Worm (Caenorhabditis elegans) whole organism, L3 larva: ENCODE measurements around the gene algn-5.

Experiments used
- R02D3.7 ChIP-seq: fragments of 150-350 bp; optimal IDR thresholded peaks from 2 replicates; lab custom pipeline; 2014; ENCODE audit warnings: missing biosample characterization, missing genetic modification characterization
- ZK546.5 ChIP-seq: sonication (generic microtip); optimal IDR thresholded peaks from 2 replicates; lab custom pipeline; 2017; ENCODE audit warnings: missing biosample characterization, missing genetic modification characterization
- ama-1 ChIP-seq: fragments of 150-350 bp; optimal IDR thresholded peaks from 2 replicates; lab custom pipeline; 2018
- ceh-28 ChIP-seq: fragments of 150-350 bp; optimal IDR thresholded peaks from 2 replicates; lab custom pipeline; 2014; ENCODE audit warnings: missing biosample characterization, missing genetic modification reagents, missing genetic modification characterization
- ceh-82 ChIP-seq: fragments of 150-350 bp; optimal IDR thresholded peaks from 2 replicates; lab custom pipeline; 2014; ENCODE audit warnings: missing biosample characterization, missing genetic modification characterization
- ceh-9 ChIP-seq: sonication (generic microtip); optimal IDR thresholded peaks from 2 replicates; lab custom pipeline; 2018; ENCODE audit warnings: missing biosample characterization, missing genetic modification characterization
- daf-12 ChIP-seq: fragments of 150-350 bp; optimal IDR thresholded peaks from 2 replicates; lab custom pipeline; 2014; ENCODE audit warnings: missing biosample characterization, missing genetic modification reagents, missing genetic modification characterization
- egl-5 ChIP-seq: fragments of 150-350 bp; optimal IDR thresholded peaks from 2 replicates; lab custom pipeline; 2017; ENCODE audit warnings: missing biosample characterization, missing genetic modification reagents, missing genetic modification characterization, inconsistent platforms
- elt-1 ChIP-seq: fragments of 150-350 bp; optimal IDR thresholded peaks from 2 replicates; lab custom pipeline; 2014; ENCODE audit warnings: missing biosample characterization, missing genetic modification characterization
- elt-2 ChIP-seq: sonication (generic microtip); optimal IDR thresholded peaks from 2 replicates; lab custom pipeline; 2016; ENCODE audit warnings: missing genetic modification reagents, mild to moderate bottlenecking, missing genetic modification characterization, missing compliant biosample characterization
- eor-1 ChIP-seq, 2 experiments: fragments of 150-350 bp; optimal IDR thresholded peaks; 2 replicates each; lab custom pipeline; 2014 to 2018; ENCODE audit warnings: missing biosample characterization in 2 of 2, missing genetic modification characterization in 2 of 2
- fkh-10 ChIP-seq: sonication (generic microtip); optimal IDR thresholded peaks from 2 replicates; lab custom pipeline; 2017; ENCODE audit warnings: missing biosample characterization, missing genetic modification reagents, missing genetic modification characterization
- fkh-2 ChIP-seq: fragments of 150-350 bp; optimal IDR thresholded peaks from 2 replicates; lab custom pipeline; 2014; ENCODE audit warnings: missing biosample characterization, missing genetic modification reagents, missing genetic modification characterization
- hmg-11 ChIP-seq: sonication (generic microtip); optimal IDR thresholded peaks from 2 replicates; lab custom pipeline; 2016; ENCODE audit warnings: missing genetic modification characterization, missing compliant biosample characterization
- jun-1 ChIP-seq: fragments of 150-350 bp; optimal IDR thresholded peaks from 2 replicates; lab custom pipeline; 2014; ENCODE audit warnings: missing biosample characterization, missing genetic modification reagents, missing genetic modification characterization
- lin-15B ChIP-seq: fragments of 150-350 bp; optimal IDR thresholded peaks from 2 replicates; lab custom pipeline; 2014; ENCODE audit warnings: missing biosample characterization, missing genetic modification characterization
- lin-39 ChIP-seq: fragments of 150-350 bp; optimal IDR thresholded peaks from 2 replicates; lab custom pipeline; 2018; ENCODE audit warnings: missing biosample characterization, missing genetic modification reagents, missing genetic modification characterization
- lsy-12 ChIP-seq: sonication (generic microtip); optimal IDR thresholded peaks from 2 replicates; lab custom pipeline; 2016; ENCODE audit warnings: mild to moderate bottlenecking, missing genetic modification characterization, missing compliant biosample characterization
- nfya-1 ChIP-seq: sonication (generic microtip); optimal IDR thresholded peaks from 2 replicates; lab custom pipeline; 2017; ENCODE audit warnings: missing genetic modification characterization, mild to moderate bottlenecking, missing compliant biosample characterization, antibody characterized with exemption, moderate library complexity; ENCODE audit not compliant: insufficient read depth
- nhr-23 ChIP-seq: fragments of 150-350 bp; optimal IDR thresholded peaks from 2 replicates; lab custom pipeline; 2014; ENCODE audit warnings: missing biosample characterization, missing genetic modification reagents, missing genetic modification characterization
- nhr-237 ChIP-seq: fragments of 150-350 bp; optimal IDR thresholded peaks from 2 replicates; lab custom pipeline; 2014; ENCODE audit warnings: missing biosample characterization, missing genetic modification characterization
- nhr-25 ChIP-seq: sonication (generic microtip); optimal IDR thresholded peaks from 2 replicates; lab custom pipeline; 2017; ENCODE audit warnings: missing biosample characterization, missing genetic modification characterization
- nhr-76 ChIP-seq: fragments of 150-350 bp; sonication (generic microtip); optimal IDR thresholded peaks from 5 replicates; lab custom pipeline; 2014; ENCODE audit warnings: missing biosample characterization, missing genetic modification characterization
- pha-4 ChIP-seq: fragments of 150-350 bp; optimal IDR thresholded peaks from 2 replicates; lab custom pipeline; 2014; ENCODE audit warnings: missing biosample characterization, missing genetic modification reagents, missing genetic modification characterization
- pqm-1 ChIP-seq: fragments of 150-350 bp; optimal IDR thresholded peaks from 2 replicates; lab custom pipeline; 2017; ENCODE audit warnings: missing biosample characterization, missing genetic modification characterization, inconsistent platforms
- skn-1 ChIP-seq: fragments of 150-350 bp; optimal IDR thresholded peaks from 2 replicates; lab custom pipeline; 2014; ENCODE audit warnings: missing biosample characterization, missing genetic modification characterization
- snpc-4 ChIP-seq: fragments of 150-350 bp; optimal IDR thresholded peaks from 2 replicates; lab custom pipeline; 2014; ENCODE audit warnings: missing biosample characterization, missing genetic modification characterization
- tbx-2 ChIP-seq: sonication (generic microtip); optimal IDR thresholded peaks from 2 replicates; lab custom pipeline; 2016; ENCODE audit warnings: mild to moderate bottlenecking, missing genetic modification characterization, missing compliant biosample characterization
- unc-39 ChIP-seq: sonication (generic microtip); optimal IDR thresholded peaks from 4 replicates; lab custom pipeline; 2017; ENCODE audit warnings: missing biosample characterization, missing genetic modification characterization
- unc-62 ChIP-seq: fragments of 150-350 bp; sonication (generic microtip); optimal IDR thresholded peaks from 4 replicates; lab custom pipeline; 2014; ENCODE audit warnings: missing biosample characterization, missing genetic modification reagents, missing genetic modification characterization
- zag-1 ChIP-seq: fragments of 150-350 bp; optimal IDR thresholded peaks from 2 replicates; lab custom pipeline; 2014; ENCODE audit warnings: missing biosample characterization, missing genetic modification characterization
- ztf-11 ChIP-seq: fragments of 150-350 bp; optimal IDR thresholded peaks from 2 replicates; lab custom pipeline; 2014; ENCODE audit warnings: missing biosample characterization, missing genetic modification characterization
- ztf-4 ChIP-seq: fragments of 150-350 bp; optimal IDR thresholded peaks from 2 replicates; lab custom pipeline; 2014; ENCODE audit warnings: missing biosample characterization, missing genetic modification characterization

The algn-5 gene

DNA sequence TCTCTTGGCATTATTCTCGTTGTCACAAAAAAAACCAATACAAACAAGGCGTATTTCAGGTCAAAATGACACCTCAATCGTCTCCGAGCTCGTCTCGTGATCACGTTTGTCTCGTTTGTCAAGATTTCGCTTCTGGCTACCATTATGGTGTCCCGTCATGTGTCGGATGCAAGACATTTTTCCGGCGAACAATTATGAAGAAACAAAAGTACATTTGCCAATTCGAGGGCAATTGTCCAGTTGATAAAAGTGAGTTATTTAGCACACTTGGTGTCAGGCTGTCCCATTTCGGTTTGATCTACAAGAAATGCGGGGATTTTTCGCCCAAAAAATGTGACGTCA is 8.3 kb upstream of the algn-5 start, which contains the start of gene nhr-114:
Gene nhr-114 (plus strand): TSS at position 59 of the 342 bp plus-strand sequence.
- no peak for TF ChIP-seq nhr-237 (tag; lab: Kevin White, UChicago)
- no peak for TF ChIP-seq unc-39
- TF ChIP-seq elt-2 (tag; lab: Kevin White, UChicago): peak; percentile 45

- TF ChIP-seq nfya-1 (tag; lab: Kevin White, UChicago) (no peak), jun-1 (tag; lab: Kevin White, UChicago) (no peak), eor-1 (tag; optimal IDR thresholded peaks at IDR 0.05; lab: Kevin White, UChicago) (no peak), lsy-12 (tag; lab: Kevin White, UChicago) (no peak)
These were observed 5.8 kb upstream of the algn-5 start for ce11 chrV:4189618-4190017.

ce11 chrV:4190232-4190631 is 5.1 kb upstream of the algn-5 start:
- TF ChIP-seq skn-1 (tag; lab: Kevin White, UChicago): no peak
- TF ChIP-seq, all 47 proteins: peak for 0

ce11 chrV:4192688-4193471 is 2.5 kb upstream of the algn-5 start:
- TF ChIP-seq daf-12 (tag; lab: Kevin White, UChicago) (no peak), nfya-1 (tag; lab: Kevin White, UChicago) (peak; percentile 11), ZK546.5 (no peak), ceh-28 (tag; lab: Kevin White, UChicago) (no peak), eor-1 (tag; optimal IDR thresholded peaks at IDR 0.05; lab: Kevin White, UChicago) (no peak), ceh-82 (tag; lab: Kevin White, UChicago) (no peak), hmg-11 (peak; percentile 62)

- TF ChIP-seq nhr-25 (tag; lab: Kevin White, UChicago) (peak; percentile 74), R02D3.7 (tag; lab: Kevin White, UChicago) (peak; percentile 25), nhr-23 (tag; lab: Kevin White, UChicago) (peak; percentile 66), nhr-237 (tag; lab: Kevin White, UChicago) (no peak), skn-1 (tag; lab: Kevin White, UChicago) (peak; percentile 24), fkh-2 (no peak), nfya-1 (tag; lab: Kevin White, UChicago) (peak; percentile 77), ceh-28 (tag; lab: Kevin White, UChicago) (peak; percentile 92), ceh-9 (tag; lab: Kevin White, UChicago) (no peak), pqm-1 (tag; lab: Kevin White, UChicago) (peak; percentile 27), jun-1 (tag; lab: Kevin White, UChicago) (peak; percentile 55), hmg-11 (peak; percentile 95), lin-15B (tag; lab: Kevin White, UChicago) (peak; percentile 78), zag-1 (tag; lab: Kevin White, UChicago) (no peak), ztf-4 (no peak), lin-39 (tag; lab: Kevin White, UChicago) (peak; percentile 96), pha-4 (tag; lab: Kevin White, UChicago) (peak; percentile 85), egl-5 (peak; percentile 14), snpc-4 (tag; lab: Kevin White, UChicago) (peak; percentile 83), fkh-10 (GFP tag; lab: Kevin White, UChicago) (peak; percentile 6), tbx-2 (peak; percentile 74), elt-2 (tag; lab: Kevin White, UChicago) (peak; percentile 42)
These were observed 678 bp upstream of the algn-5 start, which contains the start of gene Y45G5AM.9 for ce11 chrV:4194587-4195211. Gene Y45G5AM.9 (minus strand): TSS chrV:4194637.

ce11 chrV:4199185-4199584 is 3.8 kb downstream of the algn-5 start, which contains the start of gene rpac-40:
Gene rpac-40 (plus strand): TSS chrV:4199485.
- TF ChIP-seq lsy-12 (tag; lab: Kevin White, UChicago): no peak
- TF ChIP-seq elt-1: no peak
- TF ChIP-seq daf-12 (tag; lab: Kevin White, UChicago): no peak
- TF ChIP-seq eor-1 (tag; optimal IDR thresholded peaks at IDR 0.05; lab: Kevin White, UChicago): no peak
- TF ChIP-seq unc-39: no peak
- no peak for TF ChIP-seq ztf-11 (tag; lab: Kevin White, UChicago)
- TF ChIP-seq ceh-28 (tag; lab: Kevin White, UChicago): no peak
- TF ChIP-seq lin-15B (tag; lab: Kevin White, UChicago): no peak
- TF ChIP-seq ama-1 (lab: Kevin White, UChicago): no peak
- TF ChIP-seq nhr-76 (tag; lab: Kevin White, UChicago): no peak
- TF ChIP-seq nfya-1 (tag; lab: Kevin White, UChicago): no peak
- TF ChIP-seq unc-62 (GFP tag; lab: Kevin White, UChicago): no peak
- no peak for TF ChIP-seq snpc-4 (tag; lab: Kevin White, UChicago)
- no peak for TF ChIP-seq ztf-4
- TF ChIP-seq egl-5: no peak
- TF ChIP-seq, all 47 proteins: peak for 0
